Worm (Caenorhabditis elegans): ENCODE data around the gene srx-90.

ce11 chrV:11624954-11625353, 44.0 kb downstream of the srx-90 start:
- TF ChIP-seq elt-1 (tag; optimal IDR thresholded peaks at IDR 0.05; ENCODE audit: borderline replicate concordance, insufficient read depth) (no peak), nhr-237 (tag; optimal IDR thresholded peaks at IDR 0.05) (no peak), mab-5 (tag; optimal IDR thresholded peaks at IDR 0.05) (no peak), blmp-1 (tag; optimal IDR thresholded peaks at IDR 0.05) (no peak), nhr-28 (tag; optimal IDR thresholded peaks at IDR 0.05) (no peak)
